Worm (Caenorhabditis elegans) whole organism, L2 larva: ENCODE data around the gene ges-1.

Experiments used
- C34F6.9 ChIP-seq: fragments of 150-350 bp; optimal IDR thresholded peaks from 2 replicates; lab custom pipeline; 2014; ENCODE audit warnings: missing biosample characterization, missing genetic modification characterization
- F13H6.1 ChIP-seq: sonication (generic microtip); optimal IDR thresholded peaks from 2 replicates; lab custom pipeline; 2016; ENCODE audit warnings: missing genetic modification characterization, missing compliant biosample characterization
- R02D3.7 ChIP-seq: fragments of 150-350 bp; optimal IDR thresholded peaks from 2 replicates; lab custom pipeline; 2014; ENCODE audit warnings: missing biosample characterization, missing genetic modification characterization
- Y55F3AM.14 ChIP-seq: fragments of 200-800 bp; sonication (Bioruptor generic); optimal IDR thresholded peaks from 2 replicates; lab custom pipeline; 2018; ENCODE audit warnings: mild to moderate bottlenecking, missing genetic modification characterization, missing compliant biosample characterization
- ZK546.5 ChIP-seq: sonication (generic microtip); optimal IDR thresholded peaks from 2 replicates; lab custom pipeline; 2017; ENCODE audit warnings: missing biosample characterization, missing genetic modification characterization
- alr-1 ChIP-seq: fragments of 150-350 bp; optimal IDR thresholded peaks from 2 replicates; lab custom pipeline; 2014; ENCODE audit warnings: missing biosample characterization, missing genetic modification characterization
- aly-2 ChIP-seq: fragments of 150-350 bp; optimal IDR thresholded peaks from 2 replicates; lab custom pipeline; 2014; ENCODE audit warnings: missing biosample characterization, missing genetic modification characterization
- ama-1 ChIP-seq: fragments of 150-350 bp; optimal IDR thresholded peaks from 2 replicates; lab custom pipeline; 2018; ENCODE audit warnings: inconsistent platforms
- blmp-1 ChIP-seq: sonication (generic microtip); optimal IDR thresholded peaks from 2 replicates; lab custom pipeline; 2017; ENCODE audit warnings: missing genetic modification characterization, mild to moderate bottlenecking, missing compliant biosample characterization, antibody characterized with exemption, moderate library complexity; ENCODE audit not compliant: insufficient read depth
- ceh-16 ChIP-seq: fragments of 150-350 bp; optimal IDR thresholded peaks from 2 replicates; lab custom pipeline; 2014; ENCODE audit warnings: missing biosample characterization, missing genetic modification characterization
- ceh-82 ChIP-seq: fragments of 150-350 bp; optimal IDR thresholded peaks from 2 replicates; lab custom pipeline; 2014; ENCODE audit warnings: missing biosample characterization, missing genetic modification characterization
- crh-2 ChIP-seq: sonication (generic microtip); optimal IDR thresholded peaks from 2 replicates; lab custom pipeline; 2017; ENCODE audit warnings: missing biosample characterization, missing genetic modification characterization
- dmd-4 ChIP-seq: sonication (generic microtip); optimal IDR thresholded peaks from 2 replicates; lab custom pipeline; 2017; ENCODE audit warnings: missing biosample characterization, missing genetic modification characterization
- egl-27 ChIP-seq: sonication (generic microtip); optimal IDR thresholded peaks from 3 replicates; lab custom pipeline; 2017; ENCODE audit warnings: missing biosample characterization, missing genetic modification reagents, missing genetic modification characterization
- fos-1 ChIP-seq: fragments of 150-350 bp; optimal IDR thresholded peaks from 2 replicates; lab custom pipeline; 2014; ENCODE audit warnings: missing biosample characterization, missing genetic modification characterization
- gmeb-1 ChIP-seq: fragments of 150-350 bp; optimal IDR thresholded peaks from 2 replicates; lab custom pipeline; 2014; ENCODE audit warnings: missing biosample characterization, missing genetic modification characterization
- lin-11 ChIP-seq: fragments of 150-350 bp; sonication (generic microtip); optimal IDR thresholded peaks from 2 replicates; lab custom pipeline; 2014; ENCODE audit warnings: missing biosample characterization, missing genetic modification characterization, inconsistent platforms, mixed read lengths
- lin-13 ChIP-seq: fragments of 150-350 bp; optimal IDR thresholded peaks from 2 replicates; lab custom pipeline; 2014; ENCODE audit warnings: missing biosample characterization, missing genetic modification reagents, missing genetic modification characterization
- lin-39 ChIP-seq: fragments of 150-350 bp; optimal IDR thresholded peaks from 2 replicates; lab custom pipeline; 2014; ENCODE audit warnings: missing biosample characterization, missing genetic modification reagents, missing genetic modification characterization
- lsy-2 ChIP-seq, 2 experiments: fragments of 150-350 bp in 1 of 2; sonication (generic microtip) in 1 of 2; optimal IDR thresholded peaks; 2 replicates each; lab custom pipeline; 2014 to 2017; ENCODE audit warnings: missing biosample characterization in 2 of 2, missing genetic modification characterization in 2 of 2
- mab-5 ChIP-seq: fragments of 150-350 bp; optimal IDR thresholded peaks from 2 replicates; lab custom pipeline; 2014; ENCODE audit warnings: missing biosample characterization, missing genetic modification characterization
- mdl-1 ChIP-seq, 2 experiments: fragments of 150-350 bp in 1 of 2; sonication (generic microtip) in 1 of 2; optimal IDR thresholded peaks; 2 replicates each; lab custom pipeline; 2017; ENCODE audit warnings: missing biosample characterization in 2 of 2, missing genetic modification characterization in 2 of 2
- nhr-10 ChIP-seq: sonication (generic microtip); optimal IDR thresholded peaks from 2 replicates; lab custom pipeline; 2017; ENCODE audit warnings: missing biosample characterization, missing genetic modification characterization
- nhr-11 ChIP-seq: fragments of 150-350 bp; optimal IDR thresholded peaks from 2 replicates; lab custom pipeline; 2014; ENCODE audit warnings: missing biosample characterization, missing genetic modification characterization
- nhr-12 ChIP-seq: fragments of 150-350 bp; optimal IDR thresholded peaks from 2 replicates; lab custom pipeline; 2014; ENCODE audit warnings: missing biosample characterization, missing genetic modification characterization
- nhr-129 ChIP-seq: fragments of 150-350 bp; optimal IDR thresholded peaks from 2 replicates; lab custom pipeline; 2014; ENCODE audit warnings: missing biosample characterization, missing genetic modification characterization
- nhr-21 ChIP-seq: fragments of 150-350 bp; optimal IDR thresholded peaks from 2 replicates; lab custom pipeline; 2014; ENCODE audit warnings: missing biosample characterization, missing genetic modification characterization
- nhr-237 ChIP-seq: fragments of 150-350 bp; optimal IDR thresholded peaks from 2 replicates; lab custom pipeline; 2014; ENCODE audit warnings: missing biosample characterization, missing genetic modification characterization
- nhr-25 ChIP-seq: fragments of 150-350 bp; sonication (generic microtip); optimal IDR thresholded peaks from 3 replicates; lab custom pipeline; 2014; ENCODE audit warnings: missing biosample characterization, missing genetic modification characterization
- nhr-77 ChIP-seq: fragments of 150-350 bp; optimal IDR thresholded peaks from 2 replicates; lab custom pipeline; 2014; ENCODE audit warnings: missing biosample characterization, missing genetic modification characterization
- peb-1 ChIP-seq: fragments of 150-350 bp; optimal IDR thresholded peaks from 2 replicates; lab custom pipeline; 2014; ENCODE audit warnings: missing biosample characterization, missing genetic modification characterization
- sem-4 ChIP-seq: fragments of 150-350 bp; optimal IDR thresholded peaks from 2 replicates; lab custom pipeline; 2014; ENCODE audit warnings: missing biosample characterization, missing genetic modification reagents, missing genetic modification characterization
- skn-1 ChIP-seq: sonication (generic microtip); optimal IDR thresholded peaks from 2 replicates; lab custom pipeline; 2017; ENCODE audit warnings: missing biosample characterization, missing genetic modification characterization
- sma-3 ChIP-seq: sonication (generic microtip); optimal IDR thresholded peaks from 2 replicates; lab custom pipeline; 2016; ENCODE audit warnings: missing genetic modification reagents, missing genetic modification characterization, missing compliant biosample characterization
- sma-9 ChIP-seq, 2 experiments: fragments of 150-350 bp in 1 of 2; sonication (generic microtip) in 1 of 2; optimal IDR thresholded peaks; 2 replicates each; lab custom pipeline; 2014 to 2016; ENCODE audit warnings: missing genetic modification characterization in 2 of 2, mild to moderate bottlenecking in 1 of 2, missing biosample characterization in 1 of 2, missing compliant biosample characterization in 1 of 2, missing genetic modification reagents in 1 of 2, moderate library complexity in 1 of 2
- snpc-4 ChIP-seq: fragments of 150-350 bp; optimal IDR thresholded peaks from 2 replicates; lab custom pipeline; 2014; ENCODE audit warnings: missing biosample characterization, missing genetic modification characterization
- unc-39 ChIP-seq: fragments of 150-350 bp; optimal IDR thresholded peaks from 2 replicates; lab custom pipeline; 2014; ENCODE audit warnings: missing biosample characterization, missing genetic modification characterization
- unc-55 ChIP-seq: fragments of 150-350 bp; sonication (generic microtip); optimal IDR thresholded peaks from 3 replicates; lab custom pipeline; 2014; ENCODE audit warnings: missing biosample characterization, missing genetic modification reagents, missing genetic modification characterization
- unc-62 ChIP-seq: fragments of 150-350 bp; optimal IDR thresholded peaks from 2 replicates; lab custom pipeline; 2014; ENCODE audit warnings: missing biosample characterization, missing genetic modification reagents, missing genetic modification characterization
- ztf-1 ChIP-seq: fragments of 200-800 bp; sonication (Bioruptor generic); conservative IDR thresholded peaks from 2 replicates; pipeline ENCODE4 v1.3.6; 2022; ENCODE audit warnings: missing genetic modification characterization, missing compliant biosample characterization
- ztf-11 ChIP-seq: sonication (generic microtip); optimal IDR thresholded peaks from 2 replicates; lab custom pipeline; 2017; ENCODE audit warnings: missing biosample characterization, missing genetic modification characterization

The ges-1 gene

ce11 chrV:1471078-1471969 lies 39.4 kb upstream of the ges-1 start (continued):
- TF ChIP-seq ceh-82 (tag; lab: Kevin White, UChicago) (no peak), lsy-2 (tag; optimal IDR thresholded peaks at IDR 0.05; lab: Kevin White, UChicago) (peak in 1 of 2 experiments; percentile 82), sma-9 (GFP tag; optimal IDR thresholded peaks at IDR 0.05; lab: Kevin White, UChicago) (peak; percentile 25), sma-9 (tag; optimal IDR thresholded peaks at IDR 0.05; lab: Kevin White, UChicago) (no peak), R02D3.7 (tag; lab: Kevin White, UChicago) (no peak), ztf-1 (GFP tag; lab: Robert Waterston, UW) (no peak), sem-4 (tag; lab: Kevin White, UChicago) (no peak), alr-1 (tag; lab: Kevin White, UChicago) (no peak), unc-55 (GFP tag; lab: Kevin White, UChicago) (peak; percentile 96)

DNA sequence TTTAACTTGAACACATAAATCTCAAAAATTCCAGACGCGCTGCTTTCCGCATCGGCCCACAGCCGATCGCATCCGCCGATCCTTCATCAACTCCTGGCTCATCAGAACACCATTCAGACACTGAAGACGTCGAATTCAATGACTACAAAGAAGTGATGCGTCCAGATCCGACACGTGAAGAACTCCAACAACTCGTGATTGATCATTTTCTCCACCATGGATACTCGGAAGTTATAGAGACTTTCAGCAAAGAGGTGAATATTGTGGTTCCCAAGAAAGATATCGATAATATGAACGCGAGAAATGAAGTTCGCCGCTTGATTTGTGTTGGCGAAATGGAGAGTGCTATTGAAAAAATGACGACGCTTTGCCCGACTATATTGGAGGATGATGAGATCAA lies 37.0 kb upstream of the ges-1 start:
- TF ChIP-seq nhr-77 (tag; lab: Kevin White, UChicago) (no peak), nhr-129 (no peak), ztf-11 (no peak), sma-9 (GFP tag; optimal IDR thresholded peaks at IDR 0.05; lab: Kevin White, UChicago) (no peak), sma-9 (tag; optimal IDR thresholded peaks at IDR 0.05; lab: Kevin White, UChicago) (no peak), snpc-4 (tag; lab: Kevin White, UChicago) (no peak), nhr-10 (tag; lab: Kevin White, UChicago) (no peak), nhr-11 (no peak), Y55F3AM.14 (GFP tag; lab: Kevin White, UChicago) (no peak), gmeb-1 (tag; lab: Kevin White, UChicago) (no peak), peb-1 (tag; lab: Kevin White, UChicago) (no peak), sma-3 (GFP tag; lab: Kevin White, UChicago) (no peak), unc-55 (GFP tag; lab: Kevin White, UChicago) (no peak), blmp-1 (no peak), ama-1 (lab: Kevin White, UChicago) (no peak), mdl-1 (tag; optimal IDR thresholded peaks at IDR 0.05; lab: Kevin White, UChicago) (no peak), ztf-1 (GFP tag; lab: Robert Waterston, UW) (no peak)

DNA sequence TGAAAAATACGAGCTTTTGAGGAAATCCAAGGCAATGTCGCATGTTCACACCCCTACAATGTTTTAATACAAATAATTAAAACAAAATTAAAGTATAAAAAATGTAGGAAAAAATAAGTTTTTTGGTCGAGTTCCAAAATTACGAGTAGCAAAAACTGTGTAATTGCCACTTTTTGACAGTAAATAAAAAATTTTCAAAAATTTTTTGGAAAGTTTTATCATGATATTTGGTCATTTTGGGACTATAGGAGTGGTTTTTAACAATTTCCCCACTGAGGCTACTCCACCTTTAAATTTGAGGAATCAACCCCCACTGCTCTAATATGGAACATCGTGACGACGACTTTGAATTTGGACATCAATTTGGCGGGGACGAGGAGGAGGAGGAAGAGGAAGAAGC lies 35.5 kb upstream of the ges-1 start, which contains the start of gene gid-8:
gid-8 (plus strand) TSS at position 301 of the 400 bp plus-strand sequence.
- TF ChIP-seq ceh-16 (tag; lab: Kevin White, UChicago) (no peak), dmd-4 (tag; lab: Kevin White, UChicago) (no peak), unc-39 (no peak), snpc-4 (tag; lab: Kevin White, UChicago) (no peak), skn-1 (tag; lab: Kevin White, UChicago) (no peak), sem-4 (tag; lab: Kevin White, UChicago) (no peak), gmeb-1 (tag; lab: Kevin White, UChicago) (no peak), mdl-1 (tag; optimal IDR thresholded peaks at IDR 0.05; lab: Kevin White, UChicago) (no peak), alr-1 (tag; lab: Kevin White, UChicago) (no peak), nhr-25 (tag; lab: Kevin White, UChicago) (no peak), fos-1 (tag; lab: Kevin White, UChicago) (no peak), ama-1 (lab: Kevin White, UChicago) (no peak), nhr-237 (tag; lab: Kevin White, UChicago) (no peak), egl-27 (tag; lab: Kevin White, UChicago) (no peak), peb-1 (tag; lab: Kevin White, UChicago) (no peak), unc-55 (GFP tag; lab: Kevin White, UChicago) (no peak), lin-39 (tag; lab: Kevin White, UChicago) (no peak), lin-13 (no peak), crh-2 (tag; lab: Kevin White, UChicago) (no peak)

DNA sequence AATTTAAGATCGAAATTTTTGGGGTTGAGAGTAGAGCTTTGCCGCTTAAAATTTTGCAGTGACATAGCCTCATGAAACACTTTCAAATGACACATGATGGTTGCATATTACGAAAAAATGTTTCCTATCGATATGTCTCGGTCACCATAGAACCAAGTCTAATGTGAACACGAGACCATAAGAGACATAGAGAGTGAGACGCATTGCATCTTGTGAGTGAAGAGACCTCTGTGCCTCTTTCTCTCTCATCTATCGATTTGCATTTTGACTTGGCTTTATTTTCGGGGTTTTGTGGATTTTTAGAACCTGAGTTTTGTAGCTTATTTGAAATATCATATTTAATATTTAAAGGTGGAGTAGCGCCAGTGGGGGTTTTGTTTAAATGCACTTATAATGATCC lies 35.0 kb upstream of the ges-1 start:
- TF ChIP-seq dmd-4 (tag; lab: Kevin White, UChicago) (no peak), lsy-2 (tag; optimal IDR thresholded peaks at IDR 0.05; lab: Kevin White, UChicago) (peak in 1 of 2 experiments; percentile 24), snpc-4 (tag; lab: Kevin White, UChicago) (no peak), R02D3.7 (tag; lab: Kevin White, UChicago) (no peak), alr-1 (tag; lab: Kevin White, UChicago) (no peak), C34F6.9 (tag; lab: Kevin White, UChicago) (peak; percentile 57), lin-11 (tag; lab: Kevin White, UChicago) (no peak), nhr-10 (tag; lab: Kevin White, UChicago) (no peak), aly-2 (tag; lab: Kevin White, UChicago) (no peak), F13H6.1 (tag; lab: Kevin White, UChicago) (no peak), fos-1 (tag; lab: Kevin White, UChicago) (peak; percentile 11), sem-4 (tag; lab: Kevin White, UChicago) (no peak), nhr-21 (tag; lab: Kevin White, UChicago) (no peak), egl-27 (tag; lab: Kevin White, UChicago) (no peak), nhr-77 (tag; lab: Kevin White, UChicago) (no peak), blmp-1 (no peak), nhr-25 (tag; lab: Kevin White, UChicago) (no peak), skn-1 (tag; lab: Kevin White, UChicago) (peak; percentile 0), nhr-11 (no peak), unc-62 (GFP tag; lab: Kevin White, UChicago) (no peak), unc-55 (GFP tag; lab: Kevin White, UChicago) (peak; percentile 42), nhr-12 (tag; lab: Kevin White, UChicago) (no peak), ZK546.5 (no peak), nhr-129 (peak; percentile 75), lin-13 (no peak), mab-5 (tag; lab: Kevin White, UChicago) (no peak)
